Fruit fly (Drosophila melanogaster) whole organism, embryonic: ENCODE results near the gene Ltn1.

Source experiments
- Abd-B ChIP-seq: fragments of 200-800 bp; sonication (Bioruptor generic); optimal IDR thresholded peaks from 2 replicates; lab custom pipeline; 2018; ENCODE audit warnings: missing biosample characterization, mild to moderate bottlenecking, missing genetic modification characterization, moderate library complexity
- CG1024 ChIP-seq: fragments of 200-800 bp; sonication (Bioruptor generic); IDR thresholded peaks from 2 replicates; pipeline ENCODE4 v1.3.6; 2022; ENCODE audit warnings: missing biosample characterization, missing genetic modification characterization
- CG10431 ChIP-seq: fragments of 200-800 bp; sonication (Bioruptor generic); optimal IDR thresholded peaks from 3 replicates; lab custom pipeline; 2018; ENCODE audit warnings: missing biosample characterization, mild to moderate bottlenecking, missing genetic modification characterization
- CG10654 ChIP-seq: fragments of 200-800 bp; sonication (Bioruptor generic); optimal IDR thresholded peaks from 2 replicates; lab custom pipeline; 2016; ENCODE audit warnings: missing biosample characterization, missing genetic modification characterization
- CG12071 ChIP-seq: fragments of 200-800 bp; sonication (Bioruptor generic); optimal IDR thresholded peaks from 3 replicates; lab custom pipeline; 2018; ENCODE audit warnings: missing biosample characterization, mild to moderate bottlenecking, missing genetic modification characterization
- CG13287 ChIP-seq: fragments of 200-800 bp; sonication (Bioruptor generic); IDR thresholded peaks from 2 replicates; pipeline ENCODE4 v1.3.6; 2022; ENCODE audit warnings: missing biosample characterization, missing genetic modification characterization; ENCODE audit not compliant: partially characterized antibody
- CG13296 ChIP-seq: fragments of 200-800 bp; sonication (Bioruptor generic); optimal IDR thresholded peaks from 3 replicates; lab custom pipeline; 2018; ENCODE audit warnings: missing biosample characterization, mild to moderate bottlenecking, missing genetic modification characterization
- CG13894 ChIP-seq: fragments of 200-800 bp; sonication (Bioruptor generic); optimal IDR thresholded peaks from 3 replicates; lab custom pipeline; 2018; ENCODE audit warnings: missing biosample characterization, mild to moderate bottlenecking, missing genetic modification characterization, moderate library complexity
- CG15011 ChIP-seq: fragments of 200-800 bp; sonication (Bioruptor generic); optimal IDR thresholded peaks from 3 replicates; lab custom pipeline; 2018; ENCODE audit warnings: missing biosample characterization, mild to moderate bottlenecking, missing genetic modification characterization
- CG1603 ChIP-seq: fragments of 200-800 bp; sonication (Bioruptor generic); optimal IDR thresholded peaks from 2 replicates; lab custom pipeline; 2019; ENCODE audit warnings: missing biosample characterization, mild to moderate bottlenecking, missing genetic modification characterization, moderate library complexity
- CG16813 ChIP-seq: fragments of 200-800 bp; sonication (Bioruptor generic); IDR thresholded peaks from 3 replicates; pipeline ENCODE4 v1.3.6; 2022; ENCODE audit warnings: missing biosample characterization, missing genetic modification characterization; ENCODE audit not compliant: partially characterized antibody
- CG18262 ChIP-seq: fragments of 200-800 bp; optimal IDR thresholded peaks from 3 replicates; lab custom pipeline; 2019; ENCODE audit warnings: missing biosample characterization, mild to moderate bottlenecking, missing genetic modification characterization, moderate library complexity
- CG30403 ChIP-seq: fragments of 200-800 bp; sonication (Bioruptor generic); optimal IDR thresholded peaks from 3 replicates; lab custom pipeline; 2016; ENCODE audit warnings: missing biosample characterization, missing genetic modification characterization
- CG3065 ChIP-seq: fragments of 200-800 bp; sonication (Bioruptor generic); optimal IDR thresholded peaks from 2 replicates; lab custom pipeline; 2016; ENCODE audit warnings: missing biosample characterization, missing genetic modification characterization
- CG31224 ChIP-seq: fragments of 200-800 bp; sonication (Bioruptor generic); IDR thresholded peaks from 2 replicates; pipeline ENCODE4 v1.3.6; 2022; ENCODE audit warnings: missing biosample characterization, missing genetic modification characterization
- CG31441 ChIP-seq: fragments of 200-800 bp; sonication (Bioruptor generic); IDR thresholded peaks from 2 replicates; pipeline ENCODE4 v1.3.6; 2022; ENCODE audit warnings: missing biosample characterization, missing genetic modification characterization
- CG32767 ChIP-seq: fragments of 200-800 bp; sonication (Bioruptor generic); IDR thresholded peaks from 2 replicates; pipeline ENCODE4 v1.3.6; 2022; ENCODE audit warnings: missing biosample characterization, missing genetic modification characterization
- CG4404 ChIP-seq: fragments of 200-800 bp; sonication (Bioruptor generic); IDR thresholded peaks from 2 replicates; pipeline ENCODE4 v1.3.6; 2022; ENCODE audit warnings: missing biosample characterization, missing genetic modification characterization
- CG6854 ChIP-seq: fragments of 200-800 bp; sonication (Bioruptor generic); optimal IDR thresholded peaks from 3 replicates; lab custom pipeline; 2017; ENCODE audit warnings: missing biosample characterization, mild to moderate bottlenecking, missing genetic modification characterization
- CG7987 ChIP-seq: fragments of 200-800 bp; sonication (Bioruptor generic); optimal IDR thresholded peaks from 2 replicates; lab custom pipeline; 2018; ENCODE audit warnings: missing biosample characterization, mild to moderate bottlenecking, missing genetic modification characterization, moderate library complexity
- CG8478 ChIP-seq: fragments of >200 bp; optimal IDR thresholded peaks from 2 replicates; lab custom pipeline; 2018
- CG9609 ChIP-seq: fragments of 200-800 bp; sonication (Bioruptor generic); optimal IDR thresholded peaks from 3 replicates; lab custom pipeline; 2016; ENCODE audit warnings: missing biosample characterization, missing genetic modification characterization
- CG9876 ChIP-seq: fragments of 200-800 bp; sonication (Bioruptor generic); optimal IDR thresholded peaks from 2 replicates; lab custom pipeline; 2016; ENCODE audit warnings: missing biosample characterization, missing genetic modification characterization
- CG9932 ChIP-seq: fragments of 200-800 bp; sonication (Bioruptor generic); IDR thresholded peaks from 2 replicates; pipeline ENCODE4 v1.3.6; 2022; ENCODE audit warnings: missing biosample characterization, missing genetic modification characterization
- D ChIP-seq, 2 experiments: fragments of 200-800 bp in 1 of 2; fragments of >200 bp in 1 of 2; sonication (Bioruptor generic) in 1 of 2; optimal IDR thresholded peaks; 2 replicates in 1 of 2; 3 replicates in 1 of 2; lab custom pipeline; 2017; ENCODE audit warnings: mild to moderate bottlenecking in 1 of 2, missing biosample characterization in 1 of 2, missing genetic modification characterization in 1 of 2, missing genetic modification reagents in 1 of 2
- Dref ChIP-seq: fragments of 200-800 bp; sonication (Bioruptor generic); IDR thresholded peaks from 2 replicates; pipeline ENCODE4 v1.3.6; 2022; ENCODE audit warnings: missing biosample characterization, missing genetic modification characterization
- HLHmδ ChIP-seq: fragments of 200-800 bp; sonication (Bioruptor generic); optimal IDR thresholded peaks from 2 replicates; lab custom pipeline; 2018; ENCODE audit warnings: missing biosample characterization, mild to moderate bottlenecking, missing genetic modification characterization, moderate library complexity
- NfI ChIP-seq: fragments of 200-800 bp; sonication (Bioruptor generic); optimal IDR thresholded peaks from 3 replicates; lab custom pipeline; 2018; ENCODE audit warnings: missing biosample characterization, mild to moderate bottlenecking, missing genetic modification characterization, moderate library complexity
- Opbp ChIP-seq: fragments of 200-800 bp; sonication (Bioruptor generic); IDR thresholded peaks from 3 replicates; pipeline ENCODE4 v1.3.6; 2022; ENCODE audit warnings: missing biosample characterization, missing genetic modification characterization; ENCODE audit not compliant: partially characterized antibody
- abd-A ChIP-seq: fragments of 200-800 bp; sonication (Bioruptor generic); optimal IDR thresholded peaks from 3 replicates; lab custom pipeline; 2019; ENCODE audit warnings: missing biosample characterization, mild to moderate bottlenecking, missing genetic modification characterization, moderate library complexity
- az2 ChIP-seq: fragments of 200-800 bp; sonication (Bioruptor generic); optimal IDR thresholded peaks from 3 replicates; lab custom pipeline; 2016; ENCODE audit warnings: missing biosample characterization, missing genetic modification characterization
- crc ChIP-seq: fragments of 200-800 bp; sonication (Bioruptor generic); optimal IDR thresholded peaks from 2 replicates; lab custom pipeline; 2016; ENCODE audit warnings: missing biosample characterization, missing genetic modification characterization
- danr ChIP-seq: fragments of 200-800 bp; sonication (Bioruptor generic); IDR thresholded peaks from 2 replicates; pipeline ENCODE4 v1.3.6; 2022; ENCODE audit warnings: missing biosample characterization, missing genetic modification characterization
- eyg ChIP-seq: fragments of 200-800 bp; sonication (Bioruptor generic); optimal IDR thresholded peaks from 3 replicates; lab custom pipeline; 2016; ENCODE audit warnings: missing biosample characterization, missing genetic modification characterization
- fd102C ChIP-seq: fragments of 200-800 bp; sonication (Bioruptor generic); optimal IDR thresholded peaks from 2 replicates; lab custom pipeline; 2018; ENCODE audit warnings: missing biosample characterization, mild to moderate bottlenecking, missing genetic modification characterization, moderate library complexity
- fd3F ChIP-seq: fragments of 200-800 bp; sonication (Bioruptor generic); optimal IDR thresholded peaks from 2 replicates; lab custom pipeline; 2018; ENCODE audit warnings: missing biosample characterization, mild to moderate bottlenecking, missing genetic modification characterization, moderate library complexity
- hbn ChIP-seq: fragments of 200-800 bp; sonication (Bioruptor generic); IDR thresholded peaks from 2 replicates; pipeline ENCODE4 v1.3.6; 2022; ENCODE audit warnings: missing biosample characterization, missing genetic modification characterization; ENCODE audit not compliant: partially characterized antibody
- kni ChIP-seq: fragments of 200-800 bp; sonication (Bioruptor generic); optimal IDR thresholded peaks from 3 replicates; lab custom pipeline; 2017; ENCODE audit warnings: mild to moderate bottlenecking, missing biosample characterization, missing genetic modification reagents, missing genetic modification characterization
- lbe ChIP-seq: fragments of 200-800 bp; sonication (Bioruptor generic); optimal IDR thresholded peaks from 2 replicates; lab custom pipeline; 2016; ENCODE audit warnings: missing biosample characterization, mild to moderate bottlenecking, missing genetic modification characterization
- pan ChIP-seq, 4 experiments: fragments of >200 bp in 3 of 4; fragments of 200-800 bp in 1 of 4; sonication (Bioruptor generic) in 1 of 4; optimal IDR thresholded peaks in 3 of 4; IDR thresholded peaks in 1 of 4; 2 replicates each; pipeline versions ENCODE4 v1.3.6 to Lab custom; 2017 to 2022; ENCODE audit warnings: missing biosample characterization in 2 of 4, missing genetic modification characterization in 2 of 4, mixed read lengths in 1 of 4
- ro ChIP-seq: fragments of 200-800 bp; sonication (Bioruptor generic); IDR thresholded peaks from 2 replicates; pipeline ENCODE4 v1.3.6; 2022; ENCODE audit warnings: missing biosample characterization, missing genetic modification characterization
- scrt ChIP-seq: fragments of 200-800 bp; sonication (Bioruptor generic); optimal IDR thresholded peaks from 2 replicates; lab custom pipeline; 2018; ENCODE audit warnings: missing biosample characterization, mild to moderate bottlenecking, missing genetic modification characterization, moderate library complexity
- slou ChIP-seq: fragments of 200-800 bp; sonication (Bioruptor generic); optimal IDR thresholded peaks from 3 replicates; lab custom pipeline; 2016; ENCODE audit warnings: missing biosample characterization, missing genetic modification characterization
- tap ChIP-seq: fragments of 200-800 bp; optimal IDR thresholded peaks from 3 replicates; lab custom pipeline; 2019; ENCODE audit warnings: missing biosample characterization, mild to moderate bottlenecking, missing genetic modification characterization, moderate library complexity
- trh ChIP-seq: fragments of 200-800 bp; sonication (Bioruptor generic); optimal IDR thresholded peaks from 2 replicates; lab custom pipeline; 2016; ENCODE audit warnings: missing biosample characterization, missing genetic modification characterization
- twi ChIP-seq: fragments of 200-800 bp; optimal IDR thresholded peaks from 2 replicates; lab custom pipeline; 2019; ENCODE audit warnings: missing biosample characterization, mild to moderate bottlenecking, missing genetic modification characterization, moderate library complexity
- vnd ChIP-seq: fragments of 200-800 bp; sonication (Bioruptor generic); IDR thresholded peaks from 3 replicates; pipeline ENCODE4 v1.3.6; 2022; ENCODE audit warnings: missing biosample characterization, missing genetic modification characterization; ENCODE audit not compliant: partially characterized antibody
- vvl ChIP-seq: fragments of 200-800 bp; sonication (Bioruptor generic); IDR thresholded peaks from 2 replicates; pipeline ENCODE4 v1.3.6; 2022; ENCODE audit warnings: missing biosample characterization, missing genetic modification characterization
- zf30C ChIP-seq: fragments of 200-800 bp; sonication (Bioruptor generic); optimal IDR thresholded peaks from 3 replicates; lab custom pipeline; 2018; ENCODE audit warnings: missing biosample characterization, mild to moderate bottlenecking, missing genetic modification characterization

Gene Ltn1

dm6 chr3L:19516547-19516946, 35.5 kb downstream of the Ltn1 start (continued):
- TF ChIP-seq CG1024 (GFP tag; lab: Robert Waterston, UW) (peak; percentile 89), twi (peak; percentile 79), CG8478 (peak; percentile 84), abd-A (no peak), CG31441 (peak; percentile 78), CG10431 (GFP tag; lab: Kevin White, UChicago) (no peak), az2 (peak; percentile 75), CG9876 (peak; percentile 94), CG3065 (GFP tag; lab: Kevin White, UChicago) (peak; percentile 70), Abd-B (GFP tag; lab: Kevin White, UChicago) (peak; percentile 88), CG4404 (GFP tag; lab: Robert Waterston, UW) (peak; percentile 79), tap (peak; percentile 27), danr (GFP tag; lab: Robert Waterston, UW) (peak; percentile 80), CG30403 (GFP tag; lab: Kevin White, UChicago) (peak; percentile 90), CG13287 (GFP tag; lab: Robert Waterston, UW) (peak; percentile 59; the same call in 1 of the 2 replicates), HLHmδ (GFP tag; lab: Kevin White, UChicago) (peak; percentile 74), CG12071 (GFP tag; lab: Kevin White, UChicago) (peak; percentile 82), fd3F (peak; percentile 79), CG15011 (GFP tag; lab: Kevin White, UChicago) (peak; percentile 70), CG13894 (tag; lab: Kevin White, UChicago) (peak; percentile 78), pan (optimal IDR thresholded peaks at IDR 0.05; lab: Kevin White, UChicago) (no peak), pan (GFP tag; optimal IDR thresholded peaks at IDR 0.05 in 1 of 2, IDR thresholded peaks at IDR 0.05 in 1 of 2) (peak in 1 of 2 experiments; percentile 93), CG13296 (GFP tag; lab: Kevin White, UChicago) (peak; percentile 70), CG10654 (GFP tag; lab: Kevin White, UChicago) (peak; percentile 97), D (optimal IDR thresholded peaks at IDR 0.05; lab: Kevin White, UChicago) (no peak), D (GFP tag; optimal IDR thresholded peaks at IDR 0.05; lab: Kevin White, UChicago) (peak; percentile 73), CG6854 (GFP tag; lab: Kevin White, UChicago) (peak; percentile 61), CG7987 (GFP tag; lab: Kevin White, UChicago) (peak; percentile 97), crc (GFP tag; lab: Kevin White, UChicago) (peak; percentile 91), hbn (GFP tag; lab: Robert Waterston, UW) (no peak), trh (peak; percentile 88), Dref (GFP tag; lab: Robert Waterston, UW) (peak; percentile 48), lbe (GFP tag; lab: Kevin White, UChicago) (no peak), NfI (GFP tag; lab: Kevin White, UChicago) (peak; percentile 93), CG31224 (GFP tag; lab: Robert Waterston, UW) (peak; percentile 84), eyg (GFP tag; lab: Kevin White, UChicago) (peak; percentile 94), ro (GFP tag; lab: Robert Waterston, UW) (peak; percentile 82; the same call in 1 of the 2 replicates), CG18262 (tag; lab: Kevin White, UChicago) (peak; percentile 76), Opbp (GFP tag; lab: Robert Waterston, UW) (peak; percentile 53; the same call in 1 of the 3 replicates), CG9609 (GFP tag; lab: Kevin White, UChicago) (peak; percentile 89), zf30C (no peak), CG16813 (GFP tag; lab: Robert Waterston, UW) (peak; percentile 58; the same call in 2 of the 3 replicates), scrt (GFP tag; lab: Kevin White, UChicago) (peak; percentile 64), slou (GFP tag; lab: Kevin White, UChicago) (peak; percentile 96), CG1603 (peak; percentile 93), fd102C (GFP tag; lab: Kevin White, UChicago) (peak; percentile 83), CG9932 (GFP tag; lab: Robert Waterston, UW) (peak; percentile 92), vnd (GFP tag; lab: Robert Waterston, UW) (peak; percentile 49; the same call in 2 of the 3 replicates), vvl (GFP tag; lab: Robert Waterston, UW) (peak; percentile 96), kni (GFP tag; lab: Kevin White, UChicago) (peak; percentile 75), CG32767 (GFP tag; lab: Robert Waterston, UW) (peak; percentile 65)
